Fruit fly (Drosophila melanogaster) whole organism, embryonic: Measurements from ENCODE around the gene CG31287.

Experiments
- Abd-B ChIP-seq: fragments of 200-800 bp; sonication (Bioruptor generic); optimal IDR thresholded peaks from 2 replicates; lab custom pipeline; 2018; ENCODE audit warnings: missing biosample characterization, mild to moderate bottlenecking, missing genetic modification characterization, moderate library complexity
- Aef1 ChIP-seq: fragments of 200-800 bp; sonication (Bioruptor generic); IDR thresholded peaks from 3 replicates; pipeline ENCODE4 v1.3.6; 2022; ENCODE audit warnings: missing biosample characterization, missing genetic modification characterization
- Asciz ChIP-seq: fragments of 200-800 bp; sonication (Bioruptor generic); optimal IDR thresholded peaks from 2 replicates; lab custom pipeline; 2017; ENCODE audit warnings: missing biosample characterization, mild to moderate bottlenecking, missing genetic modification characterization, missing genetic modification reagents
- B-H1 ChIP-seq: fragments of 200-800 bp; sonication (Bioruptor generic); IDR thresholded peaks from 3 replicates; pipeline ENCODE4 v1.3.6; 2022; ENCODE audit warnings: missing biosample characterization, missing genetic modification characterization
- CG10565 ChIP-seq: fragments of 200-800 bp; sonication (Bioruptor generic); optimal IDR thresholded peaks from 3 replicates; lab custom pipeline; 2016; ENCODE audit warnings: missing biosample characterization, mild to moderate bottlenecking, missing genetic modification characterization
- CG10654 ChIP-seq: fragments of 200-800 bp; sonication (Bioruptor generic); optimal IDR thresholded peaks from 2 replicates; lab custom pipeline; 2016; ENCODE audit warnings: missing biosample characterization, missing genetic modification characterization
- CG12219 ChIP-seq: fragments of 200-800 bp; sonication (Bioruptor generic); optimal IDR thresholded peaks from 3 replicates; lab custom pipeline; 2018; ENCODE audit warnings: missing biosample characterization, mild to moderate bottlenecking, missing genetic modification characterization
- CG12299 ChIP-seq: fragments of 200-800 bp; sonication (Bioruptor generic); optimal IDR thresholded peaks from 2 replicates; lab custom pipeline; 2018; ENCODE audit warnings: missing biosample characterization, mild to moderate bottlenecking, missing genetic modification characterization
- CG12391 ChIP-seq: fragments of 200-800 bp; sonication (Bioruptor generic); optimal IDR thresholded peaks from 3 replicates; lab custom pipeline; 2018; ENCODE audit warnings: missing biosample characterization, mild to moderate bottlenecking, missing genetic modification characterization, moderate library complexity
- CG13123 ChIP-seq: fragments of 200-800 bp; sonication (Bioruptor generic); optimal IDR thresholded peaks from 2 replicates; lab custom pipeline; 2016; ENCODE audit warnings: missing biosample characterization, missing genetic modification characterization
- CG13775 ChIP-seq: fragments of 200-800 bp; sonication (Bioruptor generic); optimal IDR thresholded peaks from 3 replicates; lab custom pipeline; 2017; ENCODE audit warnings: missing biosample characterization, mild to moderate bottlenecking, missing genetic modification characterization
- CG13894 ChIP-seq: fragments of 200-800 bp; sonication (Bioruptor generic); optimal IDR thresholded peaks from 3 replicates; lab custom pipeline; 2018; ENCODE audit warnings: missing biosample characterization, mild to moderate bottlenecking, missing genetic modification characterization, moderate library complexity
- CG14050 ChIP-seq: fragments of 200-800 bp; sonication (Bioruptor generic); IDR thresholded peaks from 3 replicates; pipeline ENCODE4 v1.3.6; 2022; ENCODE audit warnings: missing biosample characterization, missing genetic modification characterization
- CG15011 ChIP-seq: fragments of 200-800 bp; sonication (Bioruptor generic); optimal IDR thresholded peaks from 3 replicates; lab custom pipeline; 2018; ENCODE audit warnings: missing biosample characterization, mild to moderate bottlenecking, missing genetic modification characterization
- CG2199 ChIP-seq: fragments of 200-800 bp; sonication (Bioruptor generic); IDR thresholded peaks from 3 replicates; pipeline ENCODE4 v1.3.6; 2022; ENCODE audit warnings: missing biosample characterization, missing genetic modification characterization
- CG31224 ChIP-seq: fragments of 200-800 bp; sonication (Bioruptor generic); IDR thresholded peaks from 2 replicates; pipeline ENCODE4 v1.3.6; 2022; ENCODE audit warnings: missing biosample characterization, missing genetic modification characterization
- CG3281 ChIP-seq: fragments of 200-800 bp; sonication (Bioruptor generic); optimal IDR thresholded peaks from 3 replicates; lab custom pipeline; 2017; ENCODE audit warnings: missing biosample characterization, mild to moderate bottlenecking, missing genetic modification characterization
- CG34422 ChIP-seq: fragments of 200-800 bp; sonication (Bioruptor generic); IDR thresholded peaks from 3 replicates; pipeline ENCODE4 v1.3.6; 2022; ENCODE audit warnings: missing biosample characterization, missing genetic modification characterization
- CG3726 ChIP-seq: fragments of 200-800 bp; sonication (Bioruptor generic); IDR thresholded peaks from 3 replicates; pipeline ENCODE4, ENCODE4 v1.3.6; 2022; ENCODE audit warnings: missing biosample characterization, missing genetic modification characterization
- CG6254 ChIP-seq: fragments of 200-800 bp; sonication (Bioruptor generic); optimal IDR thresholded peaks from 3 replicates; lab custom pipeline; 2017; ENCODE audit warnings: mild to moderate bottlenecking, missing biosample characterization, missing genetic modification reagents, missing genetic modification characterization
- CG7745 ChIP-seq: fragments of 200-800 bp; sonication (Bioruptor generic); optimal IDR thresholded peaks from 2 replicates; lab custom pipeline; 2018; ENCODE audit warnings: missing biosample characterization, mild to moderate bottlenecking, missing genetic modification characterization, moderate library complexity
- CG8089 ChIP-seq: fragments of 200-800 bp; sonication (Bioruptor generic); optimal IDR thresholded peaks from 3 replicates; lab custom pipeline; 2016; ENCODE audit warnings: missing biosample characterization, missing genetic modification characterization
- Camta ChIP-seq: fragments of 200-800 bp; sonication (Bioruptor generic); optimal IDR thresholded peaks from 2 replicates; lab custom pipeline; 2016; ENCODE audit warnings: missing biosample characterization, missing genetic modification characterization
- Ets65A ChIP-seq: fragments of 200-800 bp; sonication (Bioruptor generic); peaks from one replicate; lab custom pipeline; 2016; ENCODE audit warnings: missing biosample characterization, missing genetic modification characterization
- Hr78 ChIP-seq, 2 experiments: fragments of 200-800 bp in 1 of 2; fragments of >200 bp in 1 of 2; sonication (Bioruptor generic) in 1 of 2; optimal IDR thresholded peaks; 2 replicates each; lab custom pipeline; 2017 to 2019; ENCODE audit warnings: missing biosample characterization in 2 of 2, missing genetic modification characterization in 2 of 2, mild to moderate bottlenecking in 1 of 2, moderate library complexity in 1 of 2
- Mad ChIP-seq: fragments of 200-800 bp; sonication (Bioruptor generic); optimal IDR thresholded peaks from 2 replicates; lab custom pipeline; 2016; ENCODE audit warnings: missing biosample characterization, missing genetic modification characterization
- NC2β ChIP-seq: fragments of 200-800 bp; sonication (Bioruptor generic); optimal IDR thresholded peaks from 2 replicates; lab custom pipeline; 2016; ENCODE audit warnings: missing biosample characterization, missing genetic modification characterization
- Oli ChIP-seq: fragments of 200-800 bp; sonication (Bioruptor generic); optimal IDR thresholded peaks from 2 replicates; lab custom pipeline; 2018; ENCODE audit warnings: missing biosample characterization, mild to moderate bottlenecking, missing genetic modification characterization, moderate library complexity
- Side ChIP-seq: fragments of 200-800 bp; sonication (Bioruptor generic); optimal IDR thresholded peaks from 2 replicates; lab custom pipeline; 2016; ENCODE audit warnings: missing biosample characterization, missing genetic modification characterization
- TFAM ChIP-seq: fragments of 200-800 bp; sonication (Bioruptor generic); optimal IDR thresholded peaks from 2 replicates; lab custom pipeline; 2017; ENCODE audit warnings: missing biosample characterization, missing genetic modification characterization, inconsistent platforms
- ash1 ChIP-seq: fragments of 200-800 bp; sonication (Bioruptor generic); optimal IDR thresholded peaks from 2 replicates; lab custom pipeline; 2018; ENCODE audit warnings: missing biosample characterization, mild to moderate bottlenecking, missing genetic modification characterization
- cato ChIP-seq: fragments of 200-800 bp; sonication (Bioruptor generic); optimal IDR thresholded peaks from 2 replicates; lab custom pipeline; 2016; ENCODE audit warnings: missing biosample characterization, missing genetic modification characterization, borderline replicate concordance
- ci ChIP-seq: fragments of 200-800 bp; sonication (Bioruptor generic); IDR thresholded peaks from 3 replicates; pipeline ENCODE4 v1.3.6; 2022; ENCODE audit warnings: missing biosample characterization, missing genetic modification characterization
- danr ChIP-seq: fragments of 200-800 bp; sonication (Bioruptor generic); IDR thresholded peaks from 2 replicates; pipeline ENCODE4 v1.3.6; 2022; ENCODE audit warnings: missing biosample characterization, missing genetic modification characterization
- dm ChIP-seq: fragments of 200-800 bp; sonication (Bioruptor generic); optimal IDR thresholded peaks from 3 replicates; lab custom pipeline; 2016; ENCODE audit warnings: missing biosample characterization, missing genetic modification characterization
- dmrt11E ChIP-seq: fragments of 200-800 bp; sonication (Bioruptor generic); optimal IDR thresholded peaks from 3 replicates; lab custom pipeline; 2018; ENCODE audit warnings: missing biosample characterization, mild to moderate bottlenecking, missing genetic modification characterization, moderate library complexity
- dysf ChIP-seq: fragments of 200-800 bp; sonication (Bioruptor generic); IDR thresholded peaks from 3 replicates; pipeline ENCODE4 v1.3.6; 2022; ENCODE audit warnings: missing biosample characterization, missing genetic modification characterization
- gce ChIP-seq: fragments of 200-800 bp; sonication (Bioruptor generic); IDR thresholded peaks from 3 replicates; pipeline ENCODE4 v1.3.6; 2022; ENCODE audit warnings: missing biosample characterization, missing genetic modification characterization
- gcm2 ChIP-seq: fragments of 200-800 bp; sonication (Bioruptor generic); optimal IDR thresholded peaks from 2 replicates; lab custom pipeline; 2016; ENCODE audit warnings: missing biosample characterization, missing genetic modification characterization
- gem ChIP-seq: fragments of 200-800 bp; sonication (Bioruptor generic); optimal IDR thresholded peaks from 2 replicates; lab custom pipeline; 2019; ENCODE audit warnings: missing biosample characterization, mild to moderate bottlenecking, missing genetic modification characterization, moderate library complexity
- jing ChIP-seq: fragments of 200-800 bp; sonication (Bioruptor generic); optimal IDR thresholded peaks from 2 replicates; lab custom pipeline; 2018; ENCODE audit warnings: missing biosample characterization, mild to moderate bottlenecking, missing genetic modification characterization
- knrl ChIP-seq: fragments of 200-800 bp; sonication (Bioruptor generic); IDR thresholded peaks from 3 replicates; pipeline ENCODE4 v1.3.6; 2022; ENCODE audit warnings: missing biosample characterization, missing genetic modification characterization; ENCODE audit not compliant: partially characterized antibody
- lab ChIP-seq: fragments of 200-800 bp; sonication (Bioruptor generic); optimal IDR thresholded peaks from 3 replicates; lab custom pipeline; 2017; ENCODE audit warnings: missing biosample characterization, missing genetic modification characterization, mild to moderate bottlenecking, moderate library complexity, missing genetic modification reagents
- mld ChIP-seq: fragments of 200-800 bp; sonication (Bioruptor generic); IDR thresholded peaks from 3 replicates; pipeline ENCODE4 v1.3.6; 2022; ENCODE audit warnings: missing biosample characterization, missing genetic modification characterization; ENCODE audit not compliant: partially characterized antibody
- pb ChIP-seq: fragments of 200-800 bp; sonication (Bioruptor generic); optimal IDR thresholded peaks from 3 replicates; lab custom pipeline; 2016; ENCODE audit warnings: missing biosample characterization, missing genetic modification characterization
- pros ChIP-seq: fragments of 200-800 bp; sonication (Bioruptor generic); optimal IDR thresholded peaks from 3 replicates; lab custom pipeline; 2019; ENCODE audit warnings: missing biosample characterization, mild to moderate bottlenecking, missing genetic modification characterization, moderate library complexity
- salm ChIP-seq: fragments of 200-800 bp; sonication (Bioruptor generic); optimal IDR thresholded peaks from 2 replicates; lab custom pipeline; 2018; ENCODE audit warnings: missing biosample characterization, mild to moderate bottlenecking, missing genetic modification characterization
- sd ChIP-seq: fragments of 200-800 bp; sonication (Bioruptor generic); optimal IDR thresholded peaks from 3 replicates; lab custom pipeline; 2018; ENCODE audit warnings: missing biosample characterization, mild to moderate bottlenecking, missing genetic modification characterization, moderate library complexity
- shn ChIP-seq: fragments of 200-800 bp; sonication (Bioruptor generic); optimal IDR thresholded peaks from 3 replicates; lab custom pipeline; 2016; ENCODE audit warnings: missing biosample characterization, missing genetic modification characterization
- sna ChIP-seq: fragments of 200-800 bp; sonication (Bioruptor generic); IDR thresholded peaks from 2 replicates; pipeline ENCODE4 v1.3.6; 2022; ENCODE audit warnings: missing biosample characterization, missing genetic modification characterization; ENCODE audit not compliant: partially characterized antibody
- stc ChIP-seq: fragments of 200-800 bp; sonication (Bioruptor generic); IDR thresholded peaks from 2 replicates; pipeline ENCODE4 v1.3.6; 2022; ENCODE audit warnings: missing biosample characterization, missing genetic modification characterization
- unc-4 ChIP-seq: fragments of 200-800 bp; sonication (Bioruptor generic); IDR thresholded peaks from 2 replicates; pipeline ENCODE4 v1.3.6; 2022; ENCODE audit warnings: missing biosample characterization, missing genetic modification characterization; ENCODE audit not compliant: partially characterized antibody

CG31287 gene

dm6 chr3R:16234745-16235149 is 31.6 kb downstream of the CG31287 start (continued):
- TF ChIP-seq sd (tag; lab: Kevin White, UChicago) (no peak), CG3281 (GFP tag; lab: Kevin White, UChicago) (peak; percentile 52), danr (no peak), jing (GFP tag; lab: Kevin White, UChicago) (no peak), Ets65A (GFP tag; lab: Kevin White, UChicago) (no peak), CG8089 (GFP tag; lab: Kevin White, UChicago) (no peak), CG12299 (tag; lab: Kevin White, UChicago) (no peak), Asciz (GFP tag; lab: Kevin White, UChicago) (peak; percentile 66), sna (no peak), gem (peak; percentile 72), salm (tag; lab: Kevin White, UChicago) (peak; percentile 22), NC2β (no peak), ash1 (GFP tag; lab: Kevin White, UChicago) (no peak), Aef1 (GFP tag; lab: Robert Waterston, UW) (no peak), dmrt11E (peak; percentile 52), CG14050 (GFP tag; lab: Robert Waterston, UW) (no peak), CG7745 (tag; lab: Kevin White, UChicago) (no peak), dysf (GFP tag; lab: Robert Waterston, UW) (no peak), CG12219 (GFP tag; lab: Kevin White, UChicago) (no peak), knrl (GFP tag; lab: Robert Waterston, UW) (no peak), CG15011 (no peak), shn (no peak), CG34422 (GFP tag; lab: Robert Waterston, UW) (no peak), CG31224 (GFP tag; lab: Robert Waterston, UW) (no peak), stc (GFP tag; lab: Robert Waterston, UW) (no peak), Abd-B (GFP tag; lab: Kevin White, UChicago) (peak; percentile 31), B-H1 (no peak), Side (GFP tag; lab: Kevin White, UChicago) (no peak), CG10654 (GFP tag; lab: Kevin White, UChicago) (no peak), ci (GFP tag; lab: Robert Waterston, UW) (no peak), cato (no peak), pros (no peak), Mad (GFP tag; lab: Kevin White, UChicago) (no peak), Oli (tag; lab: Kevin White, UChicago) (peak; percentile 66), CG13775 (GFP tag; lab: Kevin White, UChicago) (no peak), mld (GFP tag; lab: Robert Waterston, UW) (no peak), CG3726 (GFP tag; lab: Robert Waterston, UW) (no peak), lab (GFP tag; lab: Kevin White, UChicago) (no peak), gce (GFP tag; lab: Robert Waterston, UW) (no peak), CG12391 (tag; lab: Kevin White, UChicago) (peak; percentile 40), CG10565 (GFP tag; lab: Kevin White, UChicago) (no peak), CG2199 (no peak), gcm2 (GFP tag; lab: Kevin White, UChicago) (no peak), CG13894 (no peak), CG13123 (GFP tag; lab: Kevin White, UChicago) (no peak), unc-4 (GFP tag; lab: Robert Waterston, UW) (no peak), pb (no peak), Hr78 (GFP tag; optimal IDR thresholded peaks at IDR 0.05; lab: Kevin White, UChicago) (no peak), CG6254 (no peak), TFAM (GFP tag; lab: Kevin White, UChicago) (no peak), Camta (GFP tag; lab: Kevin White, UChicago) (no peak), dm (GFP tag; lab: Kevin White, UChicago) (no peak)
